Fruit fly (Drosophila melanogaster) whole organism, pupa: ENCODE results near the gene Gr8a.
A peak's percentile ranks its signal among the peaks of the same experiment; 100 is the strongest.

Experiments
- CG10348 ChIP-seq: fragments of 200-800 bp; sonication (Bioruptor generic); IDR thresholded peaks from 2 replicates; pipeline ENCODE4 v1.3.6; 2022; ENCODE audit warnings: missing biosample characterization, missing genetic modification characterization
- CG12605 ChIP-seq: fragments of 200-800 bp; sonication (Bioruptor generic); IDR thresholded peaks from 2 replicates; pipeline ENCODE4 v1.3.6; 2022; ENCODE audit warnings: missing biosample characterization, missing genetic modification characterization
- CG13204 ChIP-seq: fragments of 200-800 bp; sonication (Bioruptor generic); optimal IDR thresholded peaks from 2 replicates; lab custom pipeline; 2018; ENCODE audit warnings: missing biosample characterization, mild to moderate bottlenecking, missing genetic modification characterization, moderate library complexity
- CG14655 ChIP-seq: fragments of 200-800 bp; sonication (Bioruptor generic); optimal IDR thresholded peaks from 3 replicates; lab custom pipeline; 2017; ENCODE audit warnings: mild to moderate bottlenecking, missing biosample characterization, missing genetic modification reagents, missing genetic modification characterization
- CG15710 ChIP-seq: fragments of 200-800 bp; sonication (Bioruptor generic); optimal IDR thresholded peaks from 2 replicates; lab custom pipeline; 2018; ENCODE audit warnings: missing biosample characterization, mild to moderate bottlenecking, missing genetic modification characterization, moderate library complexity
- CG17806 ChIP-seq: fragments of 200-800 bp; sonication (Bioruptor generic); optimal IDR thresholded peaks from 2 replicates; lab custom pipeline; 2018; ENCODE audit warnings: missing biosample characterization, mild to moderate bottlenecking, missing genetic modification characterization, moderate library complexity
- CG32121 ChIP-seq: fragments of 200-800 bp; sonication (Bioruptor generic); IDR thresholded peaks from 2 replicates; pipeline ENCODE4 v1.3.6; 2022; ENCODE audit warnings: missing biosample characterization, missing genetic modification characterization
- CG34367 ChIP-seq: fragments of 200-800 bp; sonication (Bioruptor generic); optimal IDR thresholded peaks from 2 replicates; lab custom pipeline; 2018; ENCODE audit warnings: missing biosample characterization, mild to moderate bottlenecking, missing genetic modification characterization
- CG4496 ChIP-seq: fragments of 200-800 bp; sonication (Bioruptor generic); IDR thresholded peaks from 3 replicates; pipeline ENCODE4 v1.3.6; 2022; ENCODE audit warnings: missing biosample characterization, missing genetic modification characterization
- CG8159 ChIP-seq: fragments of 200-800 bp; sonication (Bioruptor generic); optimal IDR thresholded peaks from 3 replicates; lab custom pipeline; 2018; ENCODE audit warnings: missing biosample characterization, mild to moderate bottlenecking, missing genetic modification characterization, moderate library complexity
- CG9948 ChIP-seq: fragments of 200-800 bp; sonication (Bioruptor generic); optimal IDR thresholded peaks from 2 replicates; lab custom pipeline; 2018; ENCODE audit warnings: missing biosample characterization, mild to moderate bottlenecking, missing genetic modification characterization, moderate library complexity
- D1 ChIP-seq: fragments of 200-800 bp; sonication (Bioruptor generic); optimal IDR thresholded peaks from 2 replicates; lab custom pipeline; 2018; ENCODE audit warnings: missing biosample characterization, mild to moderate bottlenecking, missing genetic modification characterization, moderate library complexity
- EcR ChIP-seq: fragments of 200-800 bp; sonication (Bioruptor generic); optimal IDR thresholded peaks from 3 replicates; lab custom pipeline; 2019; ENCODE audit warnings: missing biosample characterization, missing genetic modification characterization, mild to moderate bottlenecking, moderate library complexity, missing genetic modification reagents
- Ets98B ChIP-seq: fragments of 200-800 bp; sonication (Bioruptor generic); IDR thresholded peaks from 2 replicates; pipeline ENCODE4 v1.3.6; 2022; ENCODE audit warnings: missing biosample characterization, missing genetic modification characterization
- Pif1A ChIP-seq: fragments of 200-800 bp; sonication (Bioruptor generic); optimal IDR thresholded peaks from 3 replicates; lab custom pipeline; 2016; ENCODE audit warnings: missing biosample characterization, missing genetic modification characterization
- Pif1B ChIP-seq: fragments of 200-800 bp; sonication (Bioruptor generic); optimal IDR thresholded peaks from 3 replicates; lab custom pipeline; 2016; ENCODE audit warnings: missing biosample characterization, missing genetic modification characterization
- Snoo ChIP-seq: fragments of 200-800 bp; sonication (Bioruptor generic); optimal IDR thresholded peaks from 3 replicates; lab custom pipeline; 2017; ENCODE audit warnings: missing biosample characterization, mild to moderate bottlenecking, missing genetic modification characterization, inconsistent platforms
- fd96Ca ChIP-seq: fragments of 200-800 bp; sonication (Bioruptor generic); IDR thresholded peaks from 3 replicates; pipeline ENCODE4 v1.3.6; 2022; ENCODE audit warnings: missing biosample characterization, missing genetic modification characterization
- gl ChIP-seq: fragments of 200-800 bp; sonication (Bioruptor generic); optimal IDR thresholded peaks from 2 replicates; lab custom pipeline; 2018; ENCODE audit warnings: missing biosample characterization, mild to moderate bottlenecking, missing genetic modification characterization
- rn ChIP-seq: fragments of 200-800 bp; sonication (Bioruptor generic); IDR thresholded peaks from 2 replicates; pipeline ENCODE4 v1.3.6; 2022; ENCODE audit warnings: missing biosample characterization, missing genetic modification characterization

The Gr8a gene

DNA sequence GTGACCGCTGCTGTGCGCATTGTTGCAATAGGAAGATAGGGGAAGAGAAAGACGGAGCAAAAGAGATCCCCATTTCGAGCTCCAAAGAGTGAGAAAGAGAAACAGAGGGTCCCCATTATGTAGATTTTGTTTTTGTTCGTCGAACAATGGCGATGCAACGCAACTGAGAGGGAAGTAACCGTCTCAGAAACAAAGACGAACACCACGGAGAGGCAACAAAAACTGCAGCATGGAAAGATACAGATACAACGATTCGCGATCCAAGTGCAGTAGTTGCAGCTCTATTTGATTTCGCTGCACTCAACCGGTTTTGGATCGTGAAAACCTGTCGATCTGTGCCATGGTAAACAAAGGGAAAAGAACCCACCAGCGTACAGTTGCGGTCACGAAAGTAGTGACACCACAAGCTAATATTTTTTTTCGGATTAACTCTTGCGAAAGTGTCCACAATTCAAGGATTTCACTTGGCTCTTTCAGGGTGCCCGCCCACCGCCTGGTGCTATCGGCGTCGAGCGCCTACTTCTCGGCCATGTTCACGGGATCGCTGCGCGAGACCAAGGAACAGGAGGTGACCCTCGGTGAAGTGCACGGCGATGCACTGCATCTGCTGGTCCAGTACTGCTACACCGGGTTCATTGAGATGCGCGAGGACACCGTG is 25.2 kb downstream of the Gr8a start:
- TF ChIP-seq CG32121 (GFP tag; lab: Robert Waterston, UW) = peak; percentile 49; the same call in 1 of the 2 replicates
- peak; percentile 65 for TF ChIP-seq CG4496 (GFP tag; lab: Robert Waterston, UW)
- peak; percentile 0 for TF ChIP-seq CG34367 (tag; lab: Kevin White, UChicago)
- TF ChIP-seq CG10348 (GFP tag; lab: Robert Waterston, UW) = no peak
- no peak for TF ChIP-seq Pif1A (GFP tag; lab: Kevin White, UChicago)
- no peak for TF ChIP-seq Pif1B
- TF ChIP-seq CG9948 (tag; lab: Kevin White, UChicago) = peak; percentile 18
- TF ChIP-seq CG15710 (tag; lab: Kevin White, UChicago) = no peak
- TF ChIP-seq Ets98B (GFP tag; lab: Robert Waterston, UW) = peak; percentile 40; the same call in 1 of the 2 replicates
- TF ChIP-seq CG12605 (GFP tag; lab: Robert Waterston, UW) = peak; percentile 34
- TF ChIP-seq D1 (tag; lab: Kevin White, UChicago) = no peak
- TF ChIP-seq fd96Ca (GFP tag; lab: Robert Waterston, UW) = peak; percentile 55; the same call in 1 of the 3 replicates
- peak; percentile 60 for TF ChIP-seq EcR (GFP tag; lab: Kevin White, UChicago)

DNA sequence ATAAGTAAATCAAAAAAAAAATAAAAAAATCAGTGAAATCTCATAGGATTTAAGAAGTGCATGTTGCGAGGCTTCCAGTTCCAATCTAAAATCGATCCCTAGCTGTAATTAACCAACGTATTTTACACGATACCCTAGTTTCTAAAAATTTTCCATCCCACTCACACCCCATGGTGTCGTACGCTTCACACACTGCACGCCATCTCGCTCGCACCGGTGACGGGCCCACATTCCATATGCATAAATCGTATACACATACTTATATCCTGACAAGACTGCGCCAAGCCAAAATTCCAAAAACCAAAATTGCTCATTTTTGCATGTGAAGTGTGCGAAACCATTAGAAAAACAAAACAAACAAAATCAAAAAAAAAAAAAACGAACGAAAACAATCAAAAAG is 28.1 kb downstream of the Gr8a start:
- TF ChIP-seq fd96Ca (GFP tag; lab: Robert Waterston, UW) = no peak
- no peak for TF ChIP-seq CG32121 (GFP tag; lab: Robert Waterston, UW)
- no peak for TF ChIP-seq CG34367 (tag; lab: Kevin White, UChicago)

DNA sequence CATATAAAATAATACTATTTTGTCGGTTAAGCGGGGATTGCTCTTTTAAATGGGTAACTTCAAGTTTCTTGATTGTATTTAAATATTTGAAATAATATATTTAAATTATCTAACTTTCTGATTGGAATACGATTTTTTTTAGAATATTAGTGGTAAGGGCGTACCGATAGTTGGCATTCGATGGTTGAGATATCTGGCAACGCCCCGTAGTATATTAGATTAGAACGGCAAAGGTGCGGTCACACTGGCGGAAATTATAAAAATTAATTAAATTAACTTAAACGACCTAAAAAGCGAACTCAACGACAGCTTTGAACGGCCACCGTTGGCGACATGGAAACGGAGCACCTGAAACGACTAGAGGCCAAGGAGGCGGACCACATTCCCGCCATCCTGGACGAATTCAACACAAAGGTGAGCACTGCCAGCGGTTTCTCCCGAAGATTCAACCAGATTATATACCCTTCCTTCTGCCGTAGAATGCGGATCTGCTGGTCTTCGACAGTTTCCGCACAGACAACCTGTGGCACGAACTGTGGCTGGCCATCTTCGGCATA is 29.1 kb downstream of the Gr8a start, which contains the start of gene ric8a:
Gene ric8a (plus strand): TSS at position 205 of the 557 bp plus-strand sequence.
- TF ChIP-seq CG32121 (GFP tag; lab: Robert Waterston, UW) (no peak), CG4496 (GFP tag; lab: Robert Waterston, UW) (no peak), CG15710 (tag; lab: Kevin White, UChicago) (no peak), CG8159 (tag; lab: Kevin White, UChicago) (peak; percentile 24), Snoo (tag; lab: Kevin White, UChicago) (no peak), gl (no peak), CG14655 (GFP tag; lab: Kevin White, UChicago) (no peak), CG34367 (tag; lab: Kevin White, UChicago) (no peak)

DNA sequence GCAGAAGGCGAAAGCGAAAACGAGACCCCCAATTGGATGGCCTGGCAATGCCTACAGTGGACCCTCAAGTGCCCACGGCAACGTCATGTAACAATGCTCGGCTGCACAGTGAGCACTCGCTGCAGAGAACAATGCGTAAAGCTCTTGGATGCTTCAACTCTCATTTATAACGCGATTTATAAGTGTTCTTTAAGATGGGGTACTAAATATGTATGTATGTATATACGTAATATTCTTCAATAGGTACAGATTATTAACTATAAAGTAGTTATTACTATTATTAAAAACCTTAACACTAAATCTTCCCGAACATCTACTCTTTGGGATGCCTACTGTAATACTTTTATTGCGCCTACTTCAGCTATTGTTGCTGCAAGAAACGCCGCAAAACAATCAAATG is 39.1 kb downstream of the Gr8a start:
- TF ChIP-seq EcR (GFP tag; lab: Kevin White, UChicago) = no peak
- no peak for TF ChIP-seq Pif1B
- TF ChIP-seq CG8159 (tag; lab: Kevin White, UChicago) = no peak
- 0 out of 2 replicates have a peak, but pooled peaks have one; percentile 24 for TF ChIP-seq CG32121 (GFP tag; lab: Robert Waterston, UW)

DNA sequence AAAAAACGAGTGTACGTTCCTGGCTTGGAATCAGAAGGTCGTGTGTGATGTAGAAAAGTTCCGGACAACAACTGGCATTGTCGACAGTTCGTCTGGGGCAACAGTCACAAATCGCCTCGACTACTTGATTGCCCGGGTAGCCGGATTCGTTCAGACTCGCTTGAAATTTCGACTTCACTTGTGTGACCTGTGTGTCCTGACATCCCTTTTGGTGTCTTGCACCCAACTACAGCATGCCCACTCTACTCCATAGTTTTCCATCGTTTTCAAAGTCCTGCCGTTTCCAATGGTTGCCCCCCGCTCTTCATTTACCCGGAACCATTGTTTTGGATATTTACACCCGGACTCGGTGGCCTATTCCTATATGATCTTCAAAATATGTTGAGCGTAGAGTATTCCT is 40.7 kb downstream of the Gr8a start, which contains the start of gene Erk7:
Gene Erk7 (minus strand): TSS at position 101 of the 400 bp plus-strand sequence.
- no peak for TF ChIP-seq CG13204
- TF ChIP-seq CG14655 (GFP tag; lab: Kevin White, UChicago) = no peak
- TF ChIP-seq D1 (tag; lab: Kevin White, UChicago) = no peak
- no peak for TF ChIP-seq rn (GFP tag; lab: Robert Waterston, UW)
- no peak for TF ChIP-seq CG17806 (tag; lab: Kevin White, UChicago)
- no peak for TF ChIP-seq Pif1B
- no peak for TF ChIP-seq EcR (GFP tag; lab: Kevin White, UChicago)
- TF ChIP-seq CG32121 (GFP tag; lab: Robert Waterston, UW) = no peak

DNA sequence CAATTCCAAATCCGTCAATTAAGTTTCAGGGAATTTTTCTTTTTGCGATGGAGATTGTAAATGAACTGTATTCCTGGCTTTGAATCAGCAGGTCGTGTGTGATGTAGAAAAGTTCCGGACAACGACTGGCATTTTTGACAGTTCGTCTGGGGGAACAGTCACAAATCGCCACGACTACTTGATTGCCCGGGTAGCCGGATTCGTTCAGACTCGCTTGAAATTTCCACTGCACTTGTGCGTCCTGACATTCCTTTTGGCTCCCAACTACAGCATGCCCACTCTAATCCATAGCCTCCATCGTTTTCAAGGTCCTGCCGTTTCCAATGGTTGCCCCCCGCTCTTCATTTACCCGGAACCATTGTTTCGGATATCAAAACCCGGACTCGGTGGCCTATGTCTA is 42.9 kb downstream of the Gr8a start, which contains the start of gene CG17440:
Gene CG17440 (minus strand): TSS at position 101 of the 400 bp plus-strand sequence.
- TF ChIP-seq CG9948 (tag; lab: Kevin White, UChicago) = no peak
- TF ChIP-seq CG34367 (tag; lab: Kevin White, UChicago) = no peak
- no peak for TF ChIP-seq CG10348 (GFP tag; lab: Robert Waterston, UW)
- TF ChIP-seq D1 (tag; lab: Kevin White, UChicago) = no peak
- TF ChIP-seq gl = no peak
- no peak for TF ChIP-seq Ets98B (GFP tag; lab: Robert Waterston, UW)
- TF ChIP-seq rn (GFP tag; lab: Robert Waterston, UW) = no peak
- TF ChIP-seq CG32121 (GFP tag; lab: Robert Waterston, UW) = no peak
- TF ChIP-seq Pif1A (GFP tag; lab: Kevin White, UChicago) = no peak
- no peak for TF ChIP-seq CG15710 (tag; lab: Kevin White, UChicago)
- no peak for TF ChIP-seq CG12605 (GFP tag; lab: Robert Waterston, UW)
